Fruit fly (Drosophila melanogaster) Kc167 (cell line): ENCODE measurements around the gene CG8509.

Experiments used
- Sin3A ChIP-seq: fragments of >200 bp; optimal IDR thresholded peaks from 2 replicates; lab custom pipeline; 2018; ENCODE audit warnings: missing external identifiers
- h ChIP-seq: fragments of >200 bp; optimal IDR thresholded peaks from 3 replicates; lab custom pipeline; 2018; ENCODE audit warnings: missing external identifiers
- insv ChIP-seq: fragments of >200 bp; optimal IDR thresholded peaks from 3 replicates; lab custom pipeline; 2018; ENCODE audit warnings: missing external identifiers
- psq ChIP-seq: fragments of >200 bp; optimal IDR thresholded peaks from 2 replicates; lab custom pipeline; 2017; ENCODE audit warnings: missing external identifiers
- ttk ChIP-seq: sonication (Bioruptor generic); optimal IDR thresholded peaks from 2 replicates; lab custom pipeline; 2017; ENCODE audit warnings: missing external identifiers

DNA sequence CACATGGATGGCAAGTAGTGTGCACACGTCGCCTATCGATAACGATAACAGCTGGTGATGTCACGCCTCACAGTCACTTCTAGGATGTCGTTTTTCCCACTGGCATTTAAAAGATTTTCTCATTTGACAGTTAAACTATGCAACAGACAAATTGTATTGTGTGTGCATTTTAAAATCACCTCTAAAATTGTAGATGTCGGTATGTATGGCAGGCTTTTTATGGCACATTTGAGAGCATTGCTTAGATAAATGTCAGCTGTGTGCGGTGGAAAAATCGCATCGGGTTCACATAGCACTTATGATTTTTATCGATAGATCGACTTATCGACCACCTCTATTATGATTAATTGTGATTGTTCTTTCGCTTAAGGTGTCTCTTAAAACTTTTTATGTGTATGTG is 34.8 kb downstream of the CG8509 start, which contains the start of the genes ArgRS and CG8578:
- TF ChIP-seq psq: no peak
- TF ChIP-seq ttk: no peak
- TF ChIP-seq h (lab: Kevin White, UChicago): no peak
- no peak for TF ChIP-seq Sin3A (lab: Kevin White, UChicago)
- no peak for TF ChIP-seq insv (lab: Kevin White, UChicago)
